Fruit fly (Drosophila melanogaster): ENCODE measurements around the gene sage.

sage gene

DNA sequence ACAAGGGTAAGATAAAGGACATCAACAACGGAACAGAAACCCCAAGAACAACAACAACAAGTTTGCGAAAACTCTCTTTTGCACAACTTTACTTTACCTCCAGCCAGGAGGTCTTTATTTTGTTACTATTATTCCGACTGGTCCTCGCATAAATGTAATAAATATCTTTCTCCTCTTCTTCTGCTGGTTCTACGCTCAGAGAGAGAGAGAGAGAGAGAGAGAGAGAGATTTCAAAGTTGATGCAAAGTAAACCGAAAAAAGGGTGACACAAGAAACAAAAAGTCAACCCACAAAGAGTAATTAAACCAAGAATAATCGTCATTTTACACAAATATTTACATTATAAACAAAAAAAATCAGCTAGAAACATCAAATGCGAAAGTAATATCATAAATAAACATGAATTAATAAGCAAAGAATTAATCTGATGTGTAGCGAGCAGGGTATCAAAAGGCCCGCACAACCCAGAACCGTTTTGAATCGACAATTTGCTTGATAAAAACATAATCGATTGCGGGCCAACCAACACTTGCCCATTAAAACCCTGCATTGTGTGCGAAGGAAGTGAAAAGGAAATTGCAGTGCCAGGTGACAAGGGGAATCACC, 33.8 kb downstream of the sage start:
- TF ChIP-seq Dfd (GFP tag; optimal IDR thresholded peaks at IDR 0.05) (no peak), psq (GFP tag; optimal IDR thresholded peaks at IDR 0.05) (peak; percentile 10), jim (GFP tag; optimal IDR thresholded peaks at IDR 0.05) (no peak), sage (GFP tag; optimal IDR thresholded peaks at IDR 0.05) (peak; percentile 24), Rel (GFP tag; optimal IDR thresholded peaks at IDR 0.05) (no peak), Rel (tag; optimal IDR thresholded peaks at IDR 0.05) (peak; percentile 50), CrebA (GFP tag; optimal IDR thresholded peaks at IDR 0.05; ENCODE audit: borderline replicate concordance) (no peak), brk (GFP tag; optimal IDR thresholded peaks at IDR 0.05) (no peak), OdsH (GFP tag; optimal IDR thresholded peaks at IDR 0.05) (peak; percentile 18), fru (GFP tag; optimal IDR thresholded peaks at IDR 0.05) (peak; percentile 43), br (GFP tag; optimal IDR thresholded peaks at IDR 0.05) (peak; percentile 36), Hnf4 (GFP tag; optimal IDR thresholded peaks at IDR 0.05) (no peak), foxo (GFP tag; optimal IDR thresholded peaks at IDR 0.05) (peak in 1 of 2 experiments; percentile 33), lola (GFP tag; optimal IDR thresholded peaks at IDR 0.05) (no peak), HLH106 (tag; optimal IDR thresholded peaks at IDR 0.05) (no peak), rgr (GFP tag; optimal IDR thresholded peaks at IDR 0.05) (peak; percentile 48), dl (GFP tag; optimal IDR thresholded peaks at IDR 0.05; ENCODE audit: insufficient read depth in 1 of 2, partially characterized antibody in 2 of 2) (no peak), ey (GFP tag; optimal IDR thresholded peaks at IDR 0.05) (no peak), pan (optimal IDR thresholded peaks at IDR 0.05) (no peak), N (GFP tag; optimal IDR thresholded peaks at IDR 0.05) (no peak), dmrt93B (GFP tag; optimal IDR thresholded peaks at IDR 0.05) (no peak), CG32264 (GFP tag; optimal IDR thresholded peaks at IDR 0.05) (no peak), Hr78 (GFP tag; optimal IDR thresholded peaks at IDR 0.05) (no peak), CG9705 (GFP tag; optimal IDR thresholded peaks at IDR 0.05) (no peak), Jra (GFP tag; optimal IDR thresholded peaks at IDR 0.05) (no peak), Hr83 (GFP tag; optimal IDR thresholded peaks at IDR 0.05; ENCODE audit: poor library complexity, severe bottlenecking) (no peak), dsf (GFP tag; optimal IDR thresholded peaks at IDR 0.05; ENCODE audit: borderline replicate concordance) (no peak), Vsx2 (GFP tag; optimal IDR thresholded peaks at IDR 0.05; ENCODE audit: partially characterized antibody) (no peak), Myc (optimal IDR thresholded peaks at IDR 0.05) (no peak), tai (GFP tag; optimal IDR thresholded peaks at IDR 0.05) (no peak), Mio (GFP tag; optimal IDR thresholded peaks at IDR 0.05) (no peak), sv (GFP tag; optimal IDR thresholded peaks at IDR 0.05) (no peak), h (GFP tag; optimal IDR thresholded peaks at IDR 0.05) (peak; percentile 45), usp (GFP tag; optimal IDR thresholded peaks at IDR 0.05) (no peak), woc (GFP tag; optimal IDR thresholded peaks at IDR 0.05) (peak; percentile 51), Abd-B (GFP tag; optimal IDR thresholded peaks at IDR 0.05) (no peak), Dif (GFP tag; optimal IDR thresholded peaks at IDR 0.05; ENCODE audit: partially characterized antibody) (no peak), GATAd (GFP tag; optimal IDR thresholded peaks at IDR 0.05) (no peak), Sp1 (GFP tag; optimal IDR thresholded peaks at IDR 0.05) (peak; percentile 9)

DNA sequence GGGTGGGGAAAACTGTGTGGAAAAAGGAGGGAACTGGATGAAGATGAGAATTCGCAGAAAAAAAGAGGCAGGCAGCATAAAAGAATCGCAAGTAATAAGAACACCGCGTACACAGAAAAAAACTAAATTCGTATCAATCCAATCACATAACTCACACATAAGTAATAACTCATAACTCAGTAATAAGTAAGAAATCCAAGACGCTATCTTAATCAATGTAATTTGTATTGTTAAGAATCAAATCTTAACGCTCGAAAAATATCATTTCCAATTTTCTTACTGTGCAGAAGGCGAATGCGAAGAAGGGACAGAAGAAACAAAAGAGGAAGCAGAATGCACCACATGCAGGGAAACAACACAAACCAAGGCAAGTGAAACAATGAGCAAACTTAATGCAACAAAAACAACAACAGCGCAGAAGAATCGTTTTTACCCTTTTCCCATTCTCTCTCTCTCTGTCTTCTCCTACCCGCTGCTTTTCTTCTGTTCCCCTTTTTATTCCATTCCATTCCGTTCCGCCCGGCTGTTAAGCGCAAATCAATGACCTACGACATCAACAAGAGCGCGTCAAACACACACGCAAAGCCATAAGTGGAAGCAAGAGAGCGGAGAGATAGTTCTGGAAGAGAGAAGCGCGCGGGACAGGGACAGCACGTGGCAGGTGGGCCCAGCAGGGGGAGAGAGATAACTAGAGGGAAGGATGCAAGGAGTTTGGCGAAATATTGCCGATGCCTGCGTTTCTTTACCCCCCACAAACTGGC, 34.7 kb downstream of the sage start:
- TF ChIP-seq GATAd (GFP tag; optimal IDR thresholded peaks at IDR 0.05) (peak; percentile 55), Dfd (GFP tag; optimal IDR thresholded peaks at IDR 0.05) (peak; percentile 49), usp (GFP tag; optimal IDR thresholded peaks at IDR 0.05) (no peak), OdsH (GFP tag; optimal IDR thresholded peaks at IDR 0.05) (peak; percentile 98), CrebA (GFP tag; optimal IDR thresholded peaks at IDR 0.05; ENCODE audit: borderline replicate concordance) (peak; percentile 91), Hnf4 (GFP tag; optimal IDR thresholded peaks at IDR 0.05) (peak; percentile 97), fru (GFP tag; optimal IDR thresholded peaks at IDR 0.05) (peak; percentile 100), dsf (GFP tag; optimal IDR thresholded peaks at IDR 0.05; ENCODE audit: borderline replicate concordance) (peak; percentile 86), Sp1 (GFP tag; optimal IDR thresholded peaks at IDR 0.05) (peak; percentile 98), Rel (GFP tag; optimal IDR thresholded peaks at IDR 0.05) (peak; percentile 94), Rel (tag; optimal IDR thresholded peaks at IDR 0.05) (peak; percentile 80), CG9705 (GFP tag; optimal IDR thresholded peaks at IDR 0.05) (peak; percentile 90), Dif (GFP tag; optimal IDR thresholded peaks at IDR 0.05; ENCODE audit: partially characterized antibody) (peak; percentile 57), HLH106 (tag; optimal IDR thresholded peaks at IDR 0.05) (peak; percentile 98), N (GFP tag; optimal IDR thresholded peaks at IDR 0.05) (no peak), CG32264 (GFP tag; optimal IDR thresholded peaks at IDR 0.05) (peak; percentile 96), br (GFP tag; optimal IDR thresholded peaks at IDR 0.05) (peak; percentile 98), pan (optimal IDR thresholded peaks at IDR 0.05) (no peak), foxo (GFP tag; optimal IDR thresholded peaks at IDR 0.05) (peak; percentile 87 to 99), sage (GFP tag; optimal IDR thresholded peaks at IDR 0.05) (peak; percentile 97), Mio (GFP tag; optimal IDR thresholded peaks at IDR 0.05) (peak; percentile 69), ey (GFP tag; optimal IDR thresholded peaks at IDR 0.05) (peak; percentile 98), tai (GFP tag; optimal IDR thresholded peaks at IDR 0.05) (peak; percentile 96), Jra (GFP tag; optimal IDR thresholded peaks at IDR 0.05) (peak; percentile 96), rgr (GFP tag; optimal IDR thresholded peaks at IDR 0.05) (peak; percentile 98), lola (GFP tag; optimal IDR thresholded peaks at IDR 0.05) (no peak), psq (GFP tag; optimal IDR thresholded peaks at IDR 0.05) (peak; percentile 100), Vsx2 (GFP tag; optimal IDR thresholded peaks at IDR 0.05; ENCODE audit: partially characterized antibody) (no peak), jim (GFP tag; optimal IDR thresholded peaks at IDR 0.05) (no peak), woc (GFP tag; optimal IDR thresholded peaks at IDR 0.05) (peak; percentile 98), sv (GFP tag; optimal IDR thresholded peaks at IDR 0.05) (peak; percentile 36), Hr83 (GFP tag; optimal IDR thresholded peaks at IDR 0.05; ENCODE audit: poor library complexity, severe bottlenecking) (peak; percentile 54), Abd-B (GFP tag; optimal IDR thresholded peaks at IDR 0.05) (no peak), dl (GFP tag; optimal IDR thresholded peaks at IDR 0.05; ENCODE audit: insufficient read depth in 1 of 2, partially characterized antibody in 2 of 2) (peak in 1 of 2 experiments; percentile 49), brk (GFP tag; optimal IDR thresholded peaks at IDR 0.05) (peak; percentile 94), dmrt93B (GFP tag; optimal IDR thresholded peaks at IDR 0.05) (peak; percentile 96), h (GFP tag; optimal IDR thresholded peaks at IDR 0.05) (peak; percentile 99), Myc (optimal IDR thresholded peaks at IDR 0.05) (no peak)
